Fruit fly (Drosophila melanogaster) whole organism, embryonic: ENCODE results near the gene Gmap.
A peak's percentile ranks its signal among the peaks of the same experiment; 100 is the strongest.

Experiments used
- Atf3 ChIP-seq: fragments of 200-800 bp; sonication (Bioruptor generic); optimal IDR thresholded peaks from 3 replicates; lab custom pipeline; 2016; ENCODE audit warnings: missing biosample characterization, missing genetic modification characterization
- CG10431 ChIP-seq: fragments of 200-800 bp; sonication (Bioruptor generic); optimal IDR thresholded peaks from 3 replicates; lab custom pipeline; 2018; ENCODE audit warnings: missing biosample characterization, mild to moderate bottlenecking, missing genetic modification characterization
- CG10543 ChIP-seq: fragments of 200-800 bp; sonication (Bioruptor generic); optimal IDR thresholded peaks from 3 replicates; lab custom pipeline; 2017; ENCODE audit warnings: missing biosample characterization, mild to moderate bottlenecking, missing genetic modification characterization, moderate library complexity
- CG11456 ChIP-seq: fragments of 200-800 bp; sonication (Bioruptor generic); IDR thresholded peaks from 3 replicates; pipeline ENCODE4 v1.3.6; 2022; ENCODE audit warnings: missing biosample characterization, missing genetic modification characterization
- CG12299 ChIP-seq: fragments of 200-800 bp; sonication (Bioruptor generic); optimal IDR thresholded peaks from 2 replicates; lab custom pipeline; 2018; ENCODE audit warnings: missing biosample characterization, mild to moderate bottlenecking, missing genetic modification characterization
- CG12659 ChIP-seq: fragments of 200-800 bp; sonication (Bioruptor generic); optimal IDR thresholded peaks from 3 replicates; lab custom pipeline; 2017; ENCODE audit warnings: mild to moderate bottlenecking, missing biosample characterization, missing genetic modification reagents, missing genetic modification characterization
- CG13296 ChIP-seq: fragments of 200-800 bp; sonication (Bioruptor generic); optimal IDR thresholded peaks from 3 replicates; lab custom pipeline; 2018; ENCODE audit warnings: missing biosample characterization, mild to moderate bottlenecking, missing genetic modification characterization
- CG13775 ChIP-seq: fragments of 200-800 bp; sonication (Bioruptor generic); optimal IDR thresholded peaks from 3 replicates; lab custom pipeline; 2017; ENCODE audit warnings: missing biosample characterization, mild to moderate bottlenecking, missing genetic modification characterization
- CG14710 ChIP-seq: fragments of 200-800 bp; sonication (Bioruptor generic); optimal IDR thresholded peaks from 3 replicates; lab custom pipeline; 2019; ENCODE audit warnings: missing biosample characterization, mild to moderate bottlenecking, missing genetic modification characterization, moderate library complexity
- CG1602 ChIP-seq: fragments of 200-800 bp; sonication (Bioruptor generic); optimal IDR thresholded peaks from 3 replicates; lab custom pipeline; 2016; ENCODE audit warnings: missing biosample characterization, missing genetic modification characterization
- CG17361 ChIP-seq: fragments of 200-800 bp; sonication (Bioruptor generic); IDR thresholded peaks from 3 replicates; pipeline ENCODE4 v1.3.6; 2022; ENCODE audit warnings: missing biosample characterization, missing genetic modification characterization
- CG17802 ChIP-seq: fragments of 200-800 bp; sonication (Bioruptor generic); optimal IDR thresholded peaks from 2 replicates; lab custom pipeline; 2018; ENCODE audit warnings: missing biosample characterization, mild to moderate bottlenecking, missing genetic modification characterization, moderate library complexity
- CG17829 ChIP-seq: fragments of 200-800 bp; optimal IDR thresholded peaks from 2 replicates; lab custom pipeline; 2019; ENCODE audit warnings: missing biosample characterization, mild to moderate bottlenecking, missing genetic modification characterization, moderate library complexity
- CG18599 ChIP-seq: fragments of 200-800 bp; sonication (Bioruptor generic); optimal IDR thresholded peaks from 3 replicates; lab custom pipeline; 2017; ENCODE audit warnings: missing biosample characterization, missing genetic modification characterization, mild to moderate bottlenecking, moderate library complexity, missing genetic modification reagents
- CG18619 ChIP-seq: fragments of 200-800 bp; sonication (Bioruptor generic); optimal IDR thresholded peaks from 3 replicates; lab custom pipeline; 2017; ENCODE audit warnings: missing biosample characterization, mild to moderate bottlenecking, missing genetic modification characterization
- CG32767 ChIP-seq: fragments of 200-800 bp; sonication (Bioruptor generic); IDR thresholded peaks from 2 replicates; pipeline ENCODE4 v1.3.6; 2022; ENCODE audit warnings: missing biosample characterization, missing genetic modification characterization
- CG3838 ChIP-seq: fragments of 200-800 bp; sonication (Bioruptor generic); optimal IDR thresholded peaks from 3 replicates; lab custom pipeline; 2016; ENCODE audit warnings: missing biosample characterization, missing genetic modification characterization
- CG4282 ChIP-seq: fragments of 200-800 bp; sonication (Bioruptor generic); optimal IDR thresholded peaks from 2 replicates; lab custom pipeline; 2016; ENCODE audit warnings: missing biosample characterization, missing genetic modification characterization
- CG4360 ChIP-seq: fragments of 200-800 bp; sonication (Bioruptor generic); IDR thresholded peaks from 2 replicates; pipeline ENCODE4 v1.3.6; 2022; ENCODE audit warnings: missing biosample characterization, missing genetic modification characterization
- CG4617 ChIP-seq: fragments of 200-800 bp; sonication (Bioruptor generic); optimal IDR thresholded peaks from 3 replicates; lab custom pipeline; 2016; ENCODE audit warnings: missing biosample characterization, missing genetic modification characterization, borderline replicate concordance
- CG7987 ChIP-seq: fragments of 200-800 bp; sonication (Bioruptor generic); optimal IDR thresholded peaks from 2 replicates; lab custom pipeline; 2018; ENCODE audit warnings: missing biosample characterization, mild to moderate bottlenecking, missing genetic modification characterization, moderate library complexity
- D19A ChIP-seq: fragments of 200-800 bp; optimal IDR thresholded peaks from 3 replicates; lab custom pipeline; 2019; ENCODE audit warnings: missing biosample characterization, mild to moderate bottlenecking, missing genetic modification characterization, moderate library complexity
- Dip2 ChIP-seq: fragments of 200-800 bp; sonication (Bioruptor generic); IDR thresholded peaks from 2 replicates; pipeline ENCODE4 v1.3.6; 2022; ENCODE audit warnings: missing biosample characterization, missing genetic modification characterization
- Dref ChIP-seq: fragments of 200-800 bp; sonication (Bioruptor generic); IDR thresholded peaks from 2 replicates; pipeline ENCODE4 v1.3.6; 2022; ENCODE audit warnings: missing biosample characterization, missing genetic modification characterization
- HHEX ChIP-seq: fragments of 200-800 bp; sonication (Bioruptor generic); optimal IDR thresholded peaks from 3 replicates; lab custom pipeline; 2017; ENCODE audit warnings: missing biosample characterization, mild to moderate bottlenecking, missing genetic modification characterization, missing genetic modification reagents
- HLH3B ChIP-seq: fragments of 200-800 bp; sonication (Bioruptor generic); IDR thresholded peaks from 2 replicates; pipeline ENCODE4 v1.3.6; 2022; ENCODE audit warnings: missing biosample characterization, missing genetic modification characterization
- Hey ChIP-seq: fragments of 200-800 bp; sonication (Bioruptor generic); optimal IDR thresholded peaks from 3 replicates; lab custom pipeline; 2018; ENCODE audit warnings: missing biosample characterization, mild to moderate bottlenecking, missing genetic modification characterization
- Hmr ChIP-seq: fragments of 200-800 bp; sonication (Bioruptor generic); optimal IDR thresholded peaks from 3 replicates; lab custom pipeline; 2017; ENCODE audit warnings: mild to moderate bottlenecking, missing biosample characterization, missing genetic modification reagents, missing genetic modification characterization
- Hmx ChIP-seq: fragments of 200-800 bp; sonication (Bioruptor generic); optimal IDR thresholded peaks from 2 replicates; lab custom pipeline; 2016; ENCODE audit warnings: missing biosample characterization, missing genetic modification characterization
- Jarid2 ChIP-seq: fragments of 200-800 bp; sonication (Bioruptor generic); optimal IDR thresholded peaks from 3 replicates; lab custom pipeline; 2017; ENCODE audit warnings: mild to moderate bottlenecking, missing biosample characterization, missing genetic modification reagents, missing genetic modification characterization
- Meics ChIP-seq: fragments of 200-800 bp; sonication (Bioruptor generic); optimal IDR thresholded peaks from 2 replicates; lab custom pipeline; 2017; ENCODE audit warnings: missing biosample characterization, mild to moderate bottlenecking, missing genetic modification characterization
- NC2β ChIP-seq: fragments of 200-800 bp; sonication (Bioruptor generic); optimal IDR thresholded peaks from 2 replicates; lab custom pipeline; 2016; ENCODE audit warnings: missing biosample characterization, missing genetic modification characterization
- PHDP ChIP-seq: fragments of 200-800 bp; sonication (Bioruptor generic); optimal IDR thresholded peaks from 3 replicates; lab custom pipeline; 2018; ENCODE audit warnings: missing biosample characterization, mild to moderate bottlenecking, missing genetic modification characterization, moderate library complexity
- Sox100B ChIP-seq: fragments of 200-800 bp; sonication (Bioruptor generic); optimal IDR thresholded peaks from 3 replicates; lab custom pipeline; 2018; ENCODE audit warnings: missing biosample characterization, mild to moderate bottlenecking, missing genetic modification characterization
- Sry-δ ChIP-seq: fragments of 200-800 bp; sonication (Bioruptor generic); optimal IDR thresholded peaks from 2 replicates; lab custom pipeline; 2016; ENCODE audit warnings: missing biosample characterization, missing genetic modification characterization
- Xrp1 ChIP-seq: fragments of 200-800 bp; sonication (Bioruptor generic); IDR thresholded peaks from 2 replicates; pipeline ENCODE4 v1.3.6; 2022; ENCODE audit warnings: missing biosample characterization, missing genetic modification characterization
- aop ChIP-seq: fragments of 200-800 bp; sonication (Bioruptor generic); IDR thresholded peaks from 2 replicates; pipeline ENCODE4 v1.3.6; 2022; ENCODE audit warnings: missing biosample characterization, missing genetic modification characterization
- cato ChIP-seq: fragments of 200-800 bp; sonication (Bioruptor generic); optimal IDR thresholded peaks from 2 replicates; lab custom pipeline; 2016; ENCODE audit warnings: missing biosample characterization, missing genetic modification characterization, borderline replicate concordance
- dmrt11E ChIP-seq: fragments of 200-800 bp; sonication (Bioruptor generic); optimal IDR thresholded peaks from 3 replicates; lab custom pipeline; 2018; ENCODE audit warnings: missing biosample characterization, mild to moderate bottlenecking, missing genetic modification characterization, moderate library complexity
- jigr1 ChIP-seq: fragments of 200-800 bp; sonication (Bioruptor generic); IDR thresholded peaks from 3 replicates; pipeline ENCODE4 v1.3.6; 2022; ENCODE audit warnings: missing biosample characterization, missing genetic modification characterization
- lbe ChIP-seq: fragments of 200-800 bp; sonication (Bioruptor generic); optimal IDR thresholded peaks from 2 replicates; lab custom pipeline; 2016; ENCODE audit warnings: missing biosample characterization, mild to moderate bottlenecking, missing genetic modification characterization
- maf-S ChIP-seq: fragments of 200-800 bp; sonication (Bioruptor generic); optimal IDR thresholded peaks from 2 replicates; lab custom pipeline; 2016; ENCODE audit warnings: missing biosample characterization, missing genetic modification characterization
- oc ChIP-seq: fragments of 200-800 bp; sonication (Bioruptor generic); optimal IDR thresholded peaks from 2 replicates; lab custom pipeline; 2018; ENCODE audit warnings: missing biosample characterization, mild to moderate bottlenecking, missing genetic modification characterization, moderate library complexity
- peb ChIP-seq: fragments of 200-800 bp; sonication (Bioruptor generic); IDR thresholded peaks from 2 replicates; pipeline ENCODE4 v1.3.6; 2022; ENCODE audit warnings: missing biosample characterization, missing genetic modification characterization
- pnt ChIP-seq: fragments of 200-800 bp; sonication (Bioruptor generic); optimal IDR thresholded peaks from 3 replicates; lab custom pipeline; 2016; ENCODE audit warnings: missing biosample characterization, missing genetic modification characterization
- sens ChIP-seq: fragments of 200-800 bp; sonication (Bioruptor generic); peaks from one replicate; lab custom pipeline; 2016; ENCODE audit warnings: missing biosample characterization, missing genetic modification characterization
- sob ChIP-seq: fragments of 200-800 bp; sonication (Bioruptor generic); IDR thresholded peaks from 2 replicates; pipeline ENCODE4 v1.3.6; 2022; ENCODE audit warnings: missing biosample characterization, missing genetic modification characterization
- tio ChIP-seq: fragments of 200-800 bp; sonication (Bioruptor generic); optimal IDR thresholded peaks from 2 replicates; lab custom pipeline; 2017; ENCODE audit warnings: missing biosample characterization, missing genetic modification characterization, inconsistent platforms
- wdn ChIP-seq: fragments of 200-800 bp; sonication (Bioruptor generic); IDR thresholded peaks from 2 replicates; pipeline ENCODE4 v1.3.6; 2022; ENCODE audit warnings: missing biosample characterization, missing genetic modification characterization
- wek ChIP-seq: fragments of 200-800 bp; sonication (Bioruptor generic); optimal IDR thresholded peaks from 3 replicates; lab custom pipeline; 2018; ENCODE audit warnings: missing biosample characterization, mild to moderate bottlenecking, missing genetic modification characterization, moderate library complexity
- zfh1 ChIP-seq: fragments of 200-800 bp; sonication (Bioruptor generic); IDR thresholded peaks from 3 replicates; pipeline ENCODE4 v1.3.6; 2022; ENCODE audit warnings: missing biosample characterization, missing genetic modification characterization

Gmap gene

DNA sequence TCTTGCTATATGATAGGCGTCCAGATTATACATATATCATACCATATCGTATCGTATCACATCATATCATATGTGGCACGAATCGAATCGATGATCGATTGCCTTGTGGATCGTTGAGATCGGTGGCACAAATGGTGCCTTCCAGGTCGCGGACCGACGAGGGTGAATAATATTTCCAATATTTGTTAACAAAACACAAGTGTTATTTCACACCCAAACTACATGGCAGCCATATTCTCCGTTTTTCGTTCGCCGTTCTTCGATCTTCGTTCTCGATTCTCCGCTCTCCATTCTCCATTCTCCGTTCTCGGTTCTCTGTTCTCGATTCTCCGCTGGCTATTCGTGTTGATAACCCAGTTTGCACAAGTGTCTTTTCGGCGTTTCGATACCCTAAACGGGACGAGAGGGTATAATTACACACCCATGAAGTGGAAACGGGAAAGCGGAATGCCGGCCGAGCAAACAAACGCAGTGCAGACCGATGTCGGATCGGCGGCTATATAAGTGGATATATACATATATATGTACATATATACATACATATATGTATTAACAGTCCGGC, 15.1 kb downstream of the Gmap start (continued):
- TF ChIP-seq Sox100B: no peak
- no peak for TF ChIP-seq CG4282 (GFP tag; lab: Kevin White, UChicago)
- TF ChIP-seq Hmx (GFP tag; lab: Kevin White, UChicago): no peak
- peak; percentile 21 for TF ChIP-seq Meics (GFP tag; lab: Kevin White, UChicago)
- peak; percentile 24 for TF ChIP-seq CG18599
- no peak for TF ChIP-seq Dref (GFP tag; lab: Robert Waterston, UW)
- no peak for TF ChIP-seq wdn (GFP tag; lab: Robert Waterston, UW)
- no peak for TF ChIP-seq NC2β (GFP tag; lab: Kevin White, UChicago)
- no peak for TF ChIP-seq Jarid2 (GFP tag; lab: Kevin White, UChicago)
- TF ChIP-seq HLH3B (GFP tag; lab: Robert Waterston, UW): no peak
- TF ChIP-seq Hey (tag; lab: Kevin White, UChicago): no peak
- no peak for TF ChIP-seq lbe (GFP tag; lab: Kevin White, UChicago)
- TF ChIP-seq maf-S: no peak
- no peak for TF ChIP-seq CG3838 (GFP tag; lab: Kevin White, UChicago)
- TF ChIP-seq HHEX: peak; percentile 22
- TF ChIP-seq D19A (tag; lab: Kevin White, UChicago): peak; percentile 74
- no peak for TF ChIP-seq CG4360 (GFP tag; lab: Robert Waterston, UW)
- no peak for TF ChIP-seq oc
- no peak for TF ChIP-seq wek (GFP tag; lab: Kevin White, UChicago)
- no peak for TF ChIP-seq CG17829 (tag; lab: Kevin White, UChicago)
- no peak for TF ChIP-seq Xrp1 (GFP tag; lab: Robert Waterston, UW)
- no peak for TF ChIP-seq sob (GFP tag; lab: Robert Waterston, UW)
- no peak for TF ChIP-seq CG18619
- no peak for TF ChIP-seq CG7987 (GFP tag; lab: Kevin White, UChicago)
- no peak for TF ChIP-seq CG32767 (GFP tag; lab: Robert Waterston, UW)
- no peak for TF ChIP-seq CG12659 (GFP tag; lab: Kevin White, UChicago)
- TF ChIP-seq Sry-δ (GFP tag; lab: Kevin White, UChicago): no peak
- TF ChIP-seq CG17361: no peak
- TF ChIP-seq Hmr (GFP tag; lab: Kevin White, UChicago): peak; percentile 6
- TF ChIP-seq zfh1 (GFP tag; lab: Robert Waterston, UW): no peak
- no peak for TF ChIP-seq PHDP (tag; lab: Kevin White, UChicago)
- no peak for TF ChIP-seq peb (GFP tag; lab: Robert Waterston, UW)
- no peak for TF ChIP-seq CG4617 (GFP tag; lab: Kevin White, UChicago)
- peak; percentile 6 for TF ChIP-seq CG10543 (GFP tag; lab: Kevin White, UChicago)
- no peak for TF ChIP-seq pnt (GFP tag; lab: Kevin White, UChicago)
- peak; percentile 37 for TF ChIP-seq sens (GFP tag; lab: Kevin White, UChicago)
- TF ChIP-seq cato (GFP tag; lab: Kevin White, UChicago): no peak
- no peak for TF ChIP-seq Dip2
- TF ChIP-seq CG1602 (GFP tag; lab: Kevin White, UChicago): no peak
- no peak for TF ChIP-seq CG13296 (GFP tag; lab: Kevin White, UChicago)
- TF ChIP-seq CG13775 (GFP tag; lab: Kevin White, UChicago): no peak
- TF ChIP-seq CG11456: no peak
- no peak for TF ChIP-seq Atf3 (GFP tag; lab: Kevin White, UChicago)
- TF ChIP-seq aop (GFP tag; lab: Robert Waterston, UW): no peak
- peak; percentile 19 for TF ChIP-seq CG10431 (GFP tag; lab: Kevin White, UChicago)
- TF ChIP-seq tio (GFP tag; lab: Kevin White, UChicago): no peak
- no peak for TF ChIP-seq CG12299 (tag; lab: Kevin White, UChicago)
- TF ChIP-seq CG17802 (tag; lab: Kevin White, UChicago): no peak
- TF ChIP-seq jigr1: no peak
- TF ChIP-seq dmrt11E (tag; lab: Kevin White, UChicago): no peak
- no peak for TF ChIP-seq CG14710
